Fruit fly (Drosophila melanogaster) S2 (cell line): ENCODE measurements around the gene Taf8.

ENCODE experiments used
- CG8478 ChIP-seq: fragments of >200 bp; optimal IDR thresholded peaks from 2 replicates; lab custom pipeline; 2018
- CTCF ChIP-seq, 2 experiments: fragments of >200 bp; optimal IDR thresholded peaks; 2 replicates each; lab custom pipeline; 2018

dm6 chrX:18140932-18141587, 39.3 kb downstream of the Taf8 start:
- TF ChIP-seq CG8478 (lab: Kevin White, UChicago), result no peak
- no peak for TF ChIP-seq CTCF (optimal IDR thresholded peaks at IDR 0.05; lab: Kevin White, UChicago)
